Fruit fly (Drosophila melanogaster): ENCODE results near the gene tut.

Gene tut

DNA sequence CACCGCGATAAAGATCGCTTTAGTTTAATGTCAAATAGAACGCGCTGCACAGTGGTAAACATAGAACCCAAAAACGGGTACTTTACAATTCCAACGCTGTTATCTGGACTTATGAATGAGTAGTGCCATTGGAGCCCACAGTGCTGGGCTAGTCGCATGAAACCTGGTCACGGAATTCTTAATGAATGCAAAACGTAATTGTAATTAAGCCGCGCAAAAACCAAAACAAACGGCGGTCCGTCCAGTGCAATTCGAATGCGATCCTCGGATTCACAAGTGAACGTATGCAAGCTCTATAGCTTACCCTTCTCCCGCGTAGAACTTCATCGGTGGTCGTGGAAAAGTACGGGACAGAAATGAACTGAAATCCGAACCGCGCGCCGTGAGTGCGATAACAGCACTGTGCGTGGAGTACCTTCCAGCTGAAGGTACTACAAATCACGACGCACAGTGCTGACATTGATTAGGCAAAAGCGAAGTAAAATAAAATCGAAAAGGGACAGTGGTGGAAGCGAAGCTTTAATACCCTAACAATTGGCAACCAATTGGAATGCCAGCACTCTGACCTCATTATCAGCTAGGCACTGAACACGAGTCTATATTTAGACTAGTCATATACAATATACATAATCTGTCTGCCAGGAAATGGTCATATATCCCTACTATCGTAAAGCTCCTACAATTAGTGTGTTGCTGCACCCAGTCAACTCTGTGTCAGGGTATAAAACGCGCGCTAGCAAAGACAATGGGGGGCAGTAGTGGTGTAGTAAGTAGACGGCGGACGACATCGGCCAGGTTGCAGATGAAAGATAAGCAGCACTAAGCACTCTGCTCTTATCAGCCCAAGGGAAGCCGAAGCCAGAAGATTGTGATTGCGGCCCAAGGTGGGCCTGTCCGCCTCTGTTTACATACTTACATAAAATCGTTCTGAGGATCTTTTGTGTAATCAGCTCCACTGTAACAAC lies 25.0 kb downstream of the tut start (continued):
- TF ChIP-seq CG8388 (GFP tag; optimal IDR thresholded peaks at IDR 0.05): no peak
- TF ChIP-seq tin (GFP tag; optimal IDR thresholded peaks at IDR 0.05): peak; percentile 28
- no peak for TF ChIP-seq usp (GFP tag; optimal IDR thresholded peaks at IDR 0.05)
- TF ChIP-seq dimm (GFP tag; IDR thresholded peaks at IDR 0.05): no peak
- TF ChIP-seq CG3407 (GFP tag; optimal IDR thresholded peaks at IDR 0.05): no peak
- TF ChIP-seq CG7987 (GFP tag; optimal IDR thresholded peaks at IDR 0.05): peak; percentile 96
- peak; percentile 30 for TF ChIP-seq CG13424 (tag; optimal IDR thresholded peaks at IDR 0.05)
- no peak for TF ChIP-seq nau (GFP tag; optimal IDR thresholded peaks at IDR 0.05)
- TF ChIP-seq sd (tag; optimal IDR thresholded peaks at IDR 0.05): peak; percentile 43
- TF ChIP-seq al (GFP tag; IDR thresholded peaks at IDR 0.05): no peak; the same call in 1 of the 2 replicates
- no peak for TF ChIP-seq hb (GFP tag; IDR thresholded peaks at IDR 0.05; ENCODE audit: partially characterized antibody)
- peak; percentile 70 for TF ChIP-seq CG1603 (tag; optimal IDR thresholded peaks at IDR 0.05)
- TF ChIP-seq MTF-1 (GFP tag; optimal IDR thresholded peaks at IDR 0.05; ENCODE audit: borderline replicate concordance): no peak
- no peak for TF ChIP-seq CG11560 (tag; IDR thresholded peaks at IDR 0.05)
- no peak for TF ChIP-seq H15 (GFP tag; IDR thresholded peaks at IDR 0.05)
- peak; percentile 58 for TF ChIP-seq CG7839 (tag; optimal IDR thresholded peaks at IDR 0.05)
- TF ChIP-seq CG17912 (GFP tag; optimal IDR thresholded peaks at IDR 0.05): no peak
- TF ChIP-seq CG12744 (GFP tag; optimal IDR thresholded peaks at IDR 0.05): no peak
- no peak for TF ChIP-seq MESR4 (GFP tag; optimal IDR thresholded peaks at IDR 0.05)
- TF ChIP-seq maf-S (GFP tag; optimal IDR thresholded peaks at IDR 0.05): peak; percentile 23
- TF ChIP-seq Atf3 (GFP tag; optimal IDR thresholded peaks at IDR 0.05): peak; percentile 59
- TF ChIP-seq BtbVII (GFP tag; optimal IDR thresholded peaks at IDR 0.05): peak; percentile 23
- peak; percentile 46; the same call in 1 of the 2 replicates for TF ChIP-seq ara (GFP tag; IDR thresholded peaks at IDR 0.05)
- TF ChIP-seq B-H2 (GFP tag; optimal IDR thresholded peaks at IDR 0.05): no peak
- no peak for TF ChIP-seq run (tag; optimal IDR thresholded peaks at IDR 0.05)
- peak; percentile 12 for TF ChIP-seq CG5180 (GFP tag; optimal IDR thresholded peaks at IDR 0.05)
- peak; percentile 75 for TF ChIP-seq dysf (GFP tag; IDR thresholded peaks at IDR 0.05)
- peak; percentile 32 for TF ChIP-seq vfl (GFP tag; optimal IDR thresholded peaks at IDR 0.05)
- TF ChIP-seq ftz-f1 (GFP tag; optimal IDR thresholded peaks at IDR 0.05): peak; percentile 64
- TF ChIP-seq CG31365 (tag; optimal IDR thresholded peaks at IDR 0.05): no peak
- peak; percentile 38 for TF ChIP-seq unpg (GFP tag; optimal IDR thresholded peaks at IDR 0.05)
- peak; percentile 38 for TF ChIP-seq Fer3 (tag; optimal IDR thresholded peaks at IDR 0.05)
- TF ChIP-seq gro (GFP tag; optimal IDR thresholded peaks at IDR 0.05): peak; percentile 70
- no peak for TF ChIP-seq HLH4C (GFP tag; IDR thresholded peaks at IDR 0.05; ENCODE audit: partially characterized antibody)
- TF ChIP-seq CG12104 (GFP tag; optimal IDR thresholded peaks at IDR 0.05): peak; percentile 38
- TF ChIP-seq CG10274 (GFP tag; optimal IDR thresholded peaks at IDR 0.05): peak; percentile 8
- 0 out of 2 replicates have a peak, but pooled peaks have one; percentile 30 for TF ChIP-seq Oaz (GFP tag; IDR thresholded peaks at IDR 0.05)
- peak; percentile 62 for TF ChIP-seq Sox102F (GFP tag; optimal IDR thresholded peaks at IDR 0.05)
- TF ChIP-seq cwo (GFP tag; optimal IDR thresholded peaks at IDR 0.05): peak; percentile 79
- TF ChIP-seq CG3838 (GFP tag; optimal IDR thresholded peaks at IDR 0.05): no peak
- peak; percentile 18 for TF ChIP-seq ems (GFP tag; optimal IDR thresholded peaks at IDR 0.05)
- TF ChIP-seq C15 (GFP tag; IDR thresholded peaks at IDR 0.05): no peak
- TF ChIP-seq Ets65A (GFP tag): peak; percentile 72
- peak; percentile 3 for TF ChIP-seq pnt (GFP tag; optimal IDR thresholded peaks at IDR 0.05)
- TF ChIP-seq sisA (GFP tag; IDR thresholded peaks at IDR 0.05): peak; percentile 44; the same call in 1 of the 2 replicates
- TF ChIP-seq Adf1 (GFP tag; IDR thresholded peaks at IDR 0.05): no peak
- no peak for TF ChIP-seq Doc3 (GFP tag; IDR thresholded peaks at IDR 0.05; ENCODE audit: partially characterized antibody)
- TF ChIP-seq wor (GFP tag; IDR thresholded peaks at IDR 0.05): no peak

All from whole organism, embryonic.